Worm (Caenorhabditis elegans) whole organism, late embryonic: ENCODE measurements around the gene C25E10.7.
"Not testable (repeated sequence)": the region's sequence is repeated elsewhere in the genome, so short reads cannot be mapped to it uniquely, and the experiment has no call there.

ENCODE experiments used
- ahr-1 ChIP-seq: sonication (generic microtip); optimal IDR thresholded peaks from 2 replicates; lab custom pipeline; 2016; ENCODE audit warnings: missing genetic modification characterization, missing compliant biosample characterization
- ama-1 ChIP-seq: fragments of 150-350 bp; optimal IDR thresholded peaks from 2 replicates; lab custom pipeline; 2014
- ceh-48 ChIP-seq: sonication (generic microtip); optimal IDR thresholded peaks from 2 replicates; lab custom pipeline; 2016; ENCODE audit warnings: missing genetic modification characterization, inconsistent platforms, missing compliant biosample characterization
- dmd-4 ChIP-seq: sonication (generic microtip); optimal IDR thresholded peaks from 2 replicates; lab custom pipeline; 2016; ENCODE audit warnings: borderline replicate concordance, missing genetic modification characterization, missing compliant biosample characterization
- dve-1 ChIP-seq: sonication (generic microtip); optimal IDR thresholded peaks from 2 replicates; lab custom pipeline; 2017; ENCODE audit warnings: antibody characterized with exemption, mild to moderate bottlenecking, missing genetic modification characterization, missing compliant biosample characterization
- elt-2 ChIP-seq: sonication (generic microtip); optimal IDR thresholded peaks from 2 replicates; lab custom pipeline; 2016; ENCODE audit warnings: missing genetic modification reagents, missing genetic modification characterization, missing compliant biosample characterization
- fkh-10 ChIP-seq: fragments of 150-350 bp; optimal IDR thresholded peaks from 2 replicates; lab custom pipeline; 2014; ENCODE audit warnings: missing biosample characterization, missing genetic modification reagents, missing genetic modification characterization
- hlh-30 ChIP-seq: sonication (generic microtip); optimal IDR thresholded peaks from 2 replicates; lab custom pipeline; 2017; ENCODE audit warnings: antibody characterized with exemption, missing genetic modification characterization, missing compliant biosample characterization; ENCODE audit not compliant: insufficient read depth
- lin-11 ChIP-seq: fragments of 200-800 bp; sonication (Bioruptor generic); optimal IDR thresholded peaks from 2 replicates; lab custom pipeline; 2018; ENCODE audit warnings: mild to moderate bottlenecking, missing genetic modification characterization, missing compliant biosample characterization
- nhr-232 ChIP-seq: sonication (generic microtip); optimal IDR thresholded peaks from 2 replicates; lab custom pipeline; 2016; ENCODE audit warnings: missing genetic modification characterization, missing compliant biosample characterization
- pqm-1 ChIP-seq: sonication (generic microtip); optimal IDR thresholded peaks from 2 replicates; lab custom pipeline; 2016; ENCODE audit warnings: missing genetic modification characterization, missing compliant biosample characterization
- tbx-2 ChIP-seq: sonication (generic microtip); optimal IDR thresholded peaks from 2 replicates; lab custom pipeline; 2016; ENCODE audit warnings: missing genetic modification characterization, missing compliant biosample characterization
- ztf-16 ChIP-seq: sonication (generic microtip); optimal IDR thresholded peaks from 2 replicates; lab custom pipeline; 2017; ENCODE audit warnings: missing genetic modification characterization, missing compliant biosample characterization

- TF ChIP-seq dve-1 (tag; lab: Kevin White, UChicago); ceh-48 (tag; lab: Kevin White, UChicago); ama-1 (lab: Kevin White, UChicago); hlh-30 (tag; lab: Kevin White, UChicago); fkh-10 (GFP tag; lab: Kevin White, UChicago); tbx-2 (tag; lab: Kevin White, UChicago); pqm-1; elt-2 (tag; lab: Kevin White, UChicago); dmd-4 (tag; lab: Kevin White, UChicago); nhr-232 (tag; lab: Kevin White, UChicago); ztf-16 (tag; lab: Kevin White, UChicago); lin-11; ahr-1: not testable (repeated sequence)
Observed at ce11 chrV:9090824-9091798, 40.1 kb upstream of the C25E10.7 start.
